Fruit fly (Drosophila melanogaster) whole organism, pupa: ENCODE results near the gene Mp.

Experiments
- CG10348 ChIP-seq: fragments of 200-800 bp; sonication (Bioruptor generic); IDR thresholded peaks from 2 replicates; pipeline ENCODE4 v1.3.6; 2022; ENCODE audit warnings: missing biosample characterization, missing genetic modification characterization
- CG12605 ChIP-seq: fragments of 200-800 bp; sonication (Bioruptor generic); IDR thresholded peaks from 2 replicates; pipeline ENCODE4 v1.3.6; 2022; ENCODE audit warnings: missing biosample characterization, missing genetic modification characterization
- CG13204 ChIP-seq: fragments of 200-800 bp; sonication (Bioruptor generic); optimal IDR thresholded peaks from 2 replicates; lab custom pipeline; 2018; ENCODE audit warnings: missing biosample characterization, mild to moderate bottlenecking, missing genetic modification characterization, moderate library complexity
- CG14655 ChIP-seq: fragments of 200-800 bp; sonication (Bioruptor generic); optimal IDR thresholded peaks from 3 replicates; lab custom pipeline; 2017; ENCODE audit warnings: mild to moderate bottlenecking, missing biosample characterization, missing genetic modification reagents, missing genetic modification characterization
- CG15710 ChIP-seq: fragments of 200-800 bp; sonication (Bioruptor generic); optimal IDR thresholded peaks from 2 replicates; lab custom pipeline; 2018; ENCODE audit warnings: missing biosample characterization, mild to moderate bottlenecking, missing genetic modification characterization, moderate library complexity
- CG17806 ChIP-seq: fragments of 200-800 bp; sonication (Bioruptor generic); optimal IDR thresholded peaks from 2 replicates; lab custom pipeline; 2018; ENCODE audit warnings: missing biosample characterization, mild to moderate bottlenecking, missing genetic modification characterization, moderate library complexity
- CG32121 ChIP-seq: fragments of 200-800 bp; sonication (Bioruptor generic); IDR thresholded peaks from 2 replicates; pipeline ENCODE4 v1.3.6; 2022; ENCODE audit warnings: missing biosample characterization, missing genetic modification characterization
- CG34367 ChIP-seq: fragments of 200-800 bp; sonication (Bioruptor generic); optimal IDR thresholded peaks from 2 replicates; lab custom pipeline; 2018; ENCODE audit warnings: missing biosample characterization, mild to moderate bottlenecking, missing genetic modification characterization
- CG4496 ChIP-seq: fragments of 200-800 bp; sonication (Bioruptor generic); IDR thresholded peaks from 3 replicates; pipeline ENCODE4 v1.3.6; 2022; ENCODE audit warnings: missing biosample characterization, missing genetic modification characterization
- CG8159 ChIP-seq: fragments of 200-800 bp; sonication (Bioruptor generic); optimal IDR thresholded peaks from 3 replicates; lab custom pipeline; 2018; ENCODE audit warnings: missing biosample characterization, mild to moderate bottlenecking, missing genetic modification characterization, moderate library complexity
- CG8301 ChIP-seq: fragments of 200-800 bp; sonication (Bioruptor generic); optimal IDR thresholded peaks from 2 replicates; lab custom pipeline; 2018; ENCODE audit warnings: missing biosample characterization, mild to moderate bottlenecking, missing genetic modification characterization
- CG9948 ChIP-seq: fragments of 200-800 bp; sonication (Bioruptor generic); optimal IDR thresholded peaks from 2 replicates; lab custom pipeline; 2018; ENCODE audit warnings: missing biosample characterization, mild to moderate bottlenecking, missing genetic modification characterization, moderate library complexity
- EcR ChIP-seq: fragments of 200-800 bp; sonication (Bioruptor generic); optimal IDR thresholded peaks from 3 replicates; lab custom pipeline; 2019; ENCODE audit warnings: missing biosample characterization, missing genetic modification characterization, mild to moderate bottlenecking, moderate library complexity, missing genetic modification reagents
- Ets98B ChIP-seq: fragments of 200-800 bp; sonication (Bioruptor generic); IDR thresholded peaks from 2 replicates; pipeline ENCODE4 v1.3.6; 2022; ENCODE audit warnings: missing biosample characterization, missing genetic modification characterization
- Pif1A ChIP-seq: fragments of 200-800 bp; sonication (Bioruptor generic); optimal IDR thresholded peaks from 3 replicates; lab custom pipeline; 2016; ENCODE audit warnings: missing biosample characterization, missing genetic modification characterization
- Pif1B ChIP-seq: fragments of 200-800 bp; sonication (Bioruptor generic); optimal IDR thresholded peaks from 3 replicates; lab custom pipeline; 2016; ENCODE audit warnings: missing biosample characterization, missing genetic modification characterization
- Snoo ChIP-seq: fragments of 200-800 bp; sonication (Bioruptor generic); optimal IDR thresholded peaks from 3 replicates; lab custom pipeline; 2017; ENCODE audit warnings: missing biosample characterization, mild to moderate bottlenecking, missing genetic modification characterization, inconsistent platforms
- fd96Ca ChIP-seq: fragments of 200-800 bp; sonication (Bioruptor generic); IDR thresholded peaks from 3 replicates; pipeline ENCODE4 v1.3.6; 2022; ENCODE audit warnings: missing biosample characterization, missing genetic modification characterization
- gl ChIP-seq: fragments of 200-800 bp; sonication (Bioruptor generic); optimal IDR thresholded peaks from 2 replicates; lab custom pipeline; 2018; ENCODE audit warnings: missing biosample characterization, mild to moderate bottlenecking, missing genetic modification characterization
- rn ChIP-seq: fragments of 200-800 bp; sonication (Bioruptor generic); IDR thresholded peaks from 2 replicates; pipeline ENCODE4 v1.3.6; 2022; ENCODE audit warnings: missing biosample characterization, missing genetic modification characterization

The Mp gene

dm6 chr3L:6997410-6997809, 1.2 kb upstream of the Mp start:
- peak; percentile 68; the same call in 1 of the 2 replicates for TF ChIP-seq CG12605 (GFP tag; lab: Robert Waterston, UW)
- TF ChIP-seq CG14655: no peak
- TF ChIP-seq, all 21 proteins: peak for 1

DNA sequence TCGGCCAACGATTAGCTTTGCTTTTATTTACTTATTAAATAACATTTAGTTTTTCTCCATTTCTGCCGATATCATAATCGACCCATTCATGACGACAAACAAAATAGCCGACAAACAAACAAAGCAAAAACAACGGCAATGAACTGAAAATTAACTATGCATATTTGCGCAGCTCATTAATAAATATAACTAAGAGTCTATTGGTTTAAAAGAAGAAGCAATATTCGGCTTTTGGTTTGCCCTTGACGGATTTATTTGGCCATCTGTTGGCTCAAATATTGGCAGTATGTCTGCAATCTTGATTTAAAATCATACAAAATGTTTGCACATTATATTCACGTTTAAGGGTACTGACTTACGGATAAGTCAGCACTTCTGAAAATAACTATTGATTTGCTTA, 1.4 kb downstream of the Mp start:
- TF ChIP-seq CG15710 (tag; lab: Kevin White, UChicago) (no peak), CG9948 (tag; lab: Kevin White, UChicago) (no peak), Snoo (tag; lab: Kevin White, UChicago) (no peak), CG14655 (no peak), Pif1B (no peak), CG32121 (GFP tag; lab: Robert Waterston, UW) (no peak), rn (GFP tag; lab: Robert Waterston, UW) (no peak)
- TF ChIP-seq, all 21 proteins: peak for 0

dm6 chr3L:7001855-7002254, 3.2 kb downstream of the Mp start:
- 0 out of 2 replicates have a peak, but pooled peaks have one; percentile 10 for TF ChIP-seq CG12605 (GFP tag; lab: Robert Waterston, UW)
- peak; percentile 70 for TF ChIP-seq CG32121 (GFP tag; lab: Robert Waterston, UW)
- TF ChIP-seq CG8159 (tag; lab: Kevin White, UChicago): peak; percentile 20
- TF ChIP-seq Snoo (tag; lab: Kevin White, UChicago): no peak
- TF ChIP-seq, all 21 proteins: peak for 3

dm6 chr3L:7002355-7002754, 3.7 kb downstream of the Mp start:
- TF ChIP-seq CG4496 (no peak), CG13204 (GFP tag; lab: Kevin White, UChicago) (no peak), CG10348 (GFP tag; lab: Robert Waterston, UW) (no peak), CG15710 (tag; lab: Kevin White, UChicago) (no peak), gl (tag; lab: Kevin White, UChicago) (no peak), Ets98B (GFP tag; lab: Robert Waterston, UW) (no peak), EcR (no peak)

dm6 chr3L:7003132-7003531, 4.5 kb downstream of the Mp start:
- TF ChIP-seq CG14655 (peak; percentile 35), gl (tag; lab: Kevin White, UChicago) (no peak), CG32121 (GFP tag; lab: Robert Waterston, UW) (peak; percentile 35; the same call in 1 of the 2 replicates), rn (GFP tag; lab: Robert Waterston, UW) (peak; percentile 64; the same call in 1 of the 2 replicates)
- TF ChIP-seq, all 21 proteins: peak for 3

- peak; percentile 19 for TF ChIP-seq CG14655
- no peak for TF ChIP-seq CG15710 (tag; lab: Kevin White, UChicago)
- TF ChIP-seq, all 21 proteins: peak for 1
Observed at dm6 chr3L:7006421-7006820, 7.8 kb downstream of the Mp start.

DNA sequence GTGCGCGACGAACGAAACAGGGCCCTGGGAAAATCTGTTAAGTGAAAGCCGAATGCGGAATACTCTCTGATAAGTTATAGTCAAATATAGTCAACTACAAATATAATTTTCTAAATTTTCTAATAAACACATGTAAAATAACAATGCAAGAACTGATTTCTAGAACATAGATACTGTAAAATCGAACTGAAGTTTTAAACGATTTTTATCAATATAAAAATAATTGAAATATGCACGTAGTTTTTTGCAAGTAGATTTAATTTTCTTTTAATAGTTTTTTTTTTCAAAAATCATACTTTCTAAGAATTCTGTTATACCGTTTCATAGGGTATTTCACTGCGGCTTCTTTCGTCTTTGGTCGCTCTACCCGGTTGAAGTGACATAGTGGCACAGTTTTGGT, 9.7 kb downstream of the Mp start:
- TF ChIP-seq CG4496: 0 out of 3 replicates have a peak, but pooled peaks have one; percentile 30
- no peak for TF ChIP-seq CG13204 (GFP tag; lab: Kevin White, UChicago)
- peak; percentile 78 for TF ChIP-seq CG8159 (tag; lab: Kevin White, UChicago)
- TF ChIP-seq CG12605 (GFP tag; lab: Robert Waterston, UW): 0 out of 2 replicates have a peak, but pooled peaks have one; percentile 16
- TF ChIP-seq CG14655: peak; percentile 52
- TF ChIP-seq Pif1A (GFP tag; lab: Kevin White, UChicago): peak; percentile 44
- TF ChIP-seq CG8301 (tag; lab: Kevin White, UChicago): peak; percentile 29
- no peak for TF ChIP-seq CG10348 (GFP tag; lab: Robert Waterston, UW)
- TF ChIP-seq Ets98B (GFP tag; lab: Robert Waterston, UW): no peak
- TF ChIP-seq fd96Ca: no peak
- peak; percentile 73 for TF ChIP-seq CG9948 (tag; lab: Kevin White, UChicago)
- TF ChIP-seq CG15710 (tag; lab: Kevin White, UChicago): peak; percentile 70
- TF ChIP-seq CG17806 (tag; lab: Kevin White, UChicago): peak; percentile 65
- peak; percentile 33 for TF ChIP-seq CG34367
- TF ChIP-seq rn (GFP tag; lab: Robert Waterston, UW): no peak
- TF ChIP-seq CG32121 (GFP tag; lab: Robert Waterston, UW): 0 out of 2 replicates have a peak, but pooled peaks have one; percentile 36
- peak; percentile 16 for TF ChIP-seq Snoo (tag; lab: Kevin White, UChicago)

- TF ChIP-seq CG15710 (tag; lab: Kevin White, UChicago) (peak; percentile 53), CG17806 (tag; lab: Kevin White, UChicago) (peak; percentile 5), CG8159 (tag; lab: Kevin White, UChicago) (peak; percentile 63), CG14655 (peak; percentile 47), fd96Ca (no peak), CG9948 (tag; lab: Kevin White, UChicago) (peak; percentile 43)
Observed at dm6 chr3L:7009411-7009810, 10.8 kb downstream of the Mp start.
